Worm (Caenorhabditis elegans): ENCODE data around the gene T19C3.7.

Gene T19C3.7

DNA sequence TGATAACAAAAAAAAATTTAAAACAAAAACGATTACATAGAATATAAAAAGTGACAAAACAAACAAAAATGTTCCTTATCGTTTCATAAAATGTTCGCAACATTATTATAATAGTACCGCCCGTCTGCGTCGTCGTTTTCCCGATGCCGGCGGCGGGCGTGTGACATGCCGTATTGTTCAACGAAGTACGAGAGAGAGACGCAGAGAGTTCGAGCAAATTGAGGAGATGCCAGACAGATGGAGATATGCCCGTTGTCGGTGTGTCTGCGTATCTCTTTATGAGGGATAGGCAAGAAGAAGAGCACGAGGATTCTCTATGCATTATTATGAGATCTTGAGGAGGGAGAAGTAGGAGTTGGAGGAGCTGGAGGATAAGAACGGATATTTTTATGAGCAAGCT is 12.2 kb downstream of the T19C3.7 start (continued):
- TF ChIP-seq nhr-67 (tag; optimal IDR thresholded peaks at IDR 0.05) (no peak), ZK546.5 (tag; optimal IDR thresholded peaks at IDR 0.05) (no peak), nhr-25 (tag; optimal IDR thresholded peaks at IDR 0.05) (peak; percentile 88), nhr-76 (tag; optimal IDR thresholded peaks at IDR 0.05) (no peak), lin-39 (tag; optimal IDR thresholded peaks at IDR 0.05) (peak; percentile 91), ama-1 (optimal IDR thresholded peaks at IDR 0.05) (no peak), ztf-11 (tag; optimal IDR thresholded peaks at IDR 0.05) (no peak)

DNA sequence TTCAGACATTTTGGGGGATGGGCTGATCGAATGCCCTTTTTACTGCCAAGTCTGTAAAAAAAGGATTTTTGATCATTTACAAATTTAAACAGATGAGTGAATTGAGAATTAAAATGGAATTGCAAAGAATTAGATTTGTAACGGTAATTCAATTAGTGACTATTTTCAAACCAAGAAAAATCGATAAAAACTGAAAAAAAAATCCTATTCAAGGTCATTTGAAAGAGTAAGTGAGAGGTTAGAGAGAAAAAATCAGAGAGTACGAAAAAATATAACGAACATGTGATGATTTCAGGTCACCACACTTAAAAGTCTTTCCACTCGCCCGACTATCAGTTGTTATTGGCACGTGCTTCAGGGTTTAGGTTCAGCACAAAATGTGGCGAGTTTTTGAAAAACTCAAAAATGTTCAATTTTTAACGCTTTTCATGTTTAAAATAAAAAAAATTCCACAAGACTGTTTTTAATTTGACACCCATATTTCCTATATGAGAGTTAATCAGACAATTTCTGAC is 15.7 kb downstream of the T19C3.7 start, which contains the start of gene T19C3.4:
Gene T19C3.4, minus strand, starts transcription at position 51 of the 515 bp plus-strand sequence.
- TF ChIP-seq elt-2 (tag; optimal IDR thresholded peaks at IDR 0.05) (peak; percentile 53), pqm-1 (tag; optimal IDR thresholded peaks at IDR 0.05) (peak; percentile 41), pha-4 (tag; optimal IDR thresholded peaks at IDR 0.05) (peak; percentile 23), unc-39 (tag; optimal IDR thresholded peaks at IDR 0.05) (no peak), lin-39 (tag; optimal IDR thresholded peaks at IDR 0.05) (no peak), ama-1 (optimal IDR thresholded peaks at IDR 0.05) (no peak)

DNA sequence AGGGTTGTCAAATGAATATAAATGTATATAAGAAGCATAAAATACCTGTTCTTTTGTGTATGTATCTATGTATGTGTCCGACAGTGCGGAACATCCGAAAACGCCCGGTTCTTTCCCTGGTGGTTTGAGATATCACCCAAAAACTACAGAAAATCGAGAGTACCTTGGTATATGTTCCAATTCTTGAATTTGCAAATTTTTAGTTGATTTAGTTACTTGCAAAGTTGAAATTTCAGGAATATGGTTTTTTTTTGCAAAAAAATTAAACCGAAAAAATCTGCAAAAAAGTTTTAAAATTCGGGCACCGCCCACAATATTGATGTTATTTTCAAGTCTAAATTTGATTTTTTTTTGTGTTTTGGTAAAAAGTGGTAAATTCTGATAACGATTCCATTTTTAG is 18.5 kb downstream of the T19C3.7 start, which contains the start of gene T19C3.2:
Gene T19C3.2, minus strand, starts transcription at position 101 of the 400 bp plus-strand sequence.
- TF ChIP-seq fos-1 (tag; optimal IDR thresholded peaks at IDR 0.05): no peak
- no peak for TF ChIP-seq daf-12 (tag; optimal IDR thresholded peaks at IDR 0.05)
- TF ChIP-seq elt-2 (tag; optimal IDR thresholded peaks at IDR 0.05): no peak
- TF ChIP-seq nfya-1 (tag; optimal IDR thresholded peaks at IDR 0.05; ENCODE audit: insufficient read depth): no peak
- no peak for TF ChIP-seq ceh-28 (tag; optimal IDR thresholded peaks at IDR 0.05)
- TF ChIP-seq fkh-10 (GFP tag; optimal IDR thresholded peaks at IDR 0.05): no peak
- no peak for TF ChIP-seq unc-62 (GFP tag; optimal IDR thresholded peaks at IDR 0.05)
- no peak for TF ChIP-seq ceh-82 (tag; optimal IDR thresholded peaks at IDR 0.05)
- no peak for TF ChIP-seq aly-2 (tag; optimal IDR thresholded peaks at IDR 0.05)

DNA sequence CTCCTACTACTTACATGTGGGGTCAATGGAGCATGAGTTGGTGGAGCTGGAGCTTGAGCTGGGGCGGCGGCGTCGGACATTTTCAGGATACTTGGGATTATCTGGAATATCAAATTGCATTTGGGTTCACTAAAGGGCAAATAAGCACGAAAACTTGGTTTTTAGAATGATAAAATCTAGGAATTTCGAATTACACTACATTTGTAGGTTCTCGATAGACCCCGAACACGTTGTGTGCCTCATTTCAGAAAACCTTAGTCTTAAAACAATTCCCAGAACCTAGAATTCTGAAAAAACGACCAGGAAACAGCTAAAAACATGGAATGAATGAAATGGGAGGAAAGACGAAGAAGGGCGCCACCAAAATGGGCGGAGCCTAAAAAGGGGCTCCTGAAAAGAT is 21.5 kb downstream of the T19C3.7 start, which contains the start of gene T19C3.3:
Gene T19C3.3, minus strand, starts transcription at position 101 of the 400 bp plus-strand sequence.
- TF ChIP-seq daf-12 (tag; optimal IDR thresholded peaks at IDR 0.05): no peak
- no peak for TF ChIP-seq nhr-25 (tag; optimal IDR thresholded peaks at IDR 0.05)
- TF ChIP-seq lin-15B (tag; optimal IDR thresholded peaks at IDR 0.05): no peak
- no peak for TF ChIP-seq sea-2 (GFP tag; optimal IDR thresholded peaks at IDR 0.05)
- no peak for TF ChIP-seq fkh-2 (tag; optimal IDR thresholded peaks at IDR 0.05)

DNA sequence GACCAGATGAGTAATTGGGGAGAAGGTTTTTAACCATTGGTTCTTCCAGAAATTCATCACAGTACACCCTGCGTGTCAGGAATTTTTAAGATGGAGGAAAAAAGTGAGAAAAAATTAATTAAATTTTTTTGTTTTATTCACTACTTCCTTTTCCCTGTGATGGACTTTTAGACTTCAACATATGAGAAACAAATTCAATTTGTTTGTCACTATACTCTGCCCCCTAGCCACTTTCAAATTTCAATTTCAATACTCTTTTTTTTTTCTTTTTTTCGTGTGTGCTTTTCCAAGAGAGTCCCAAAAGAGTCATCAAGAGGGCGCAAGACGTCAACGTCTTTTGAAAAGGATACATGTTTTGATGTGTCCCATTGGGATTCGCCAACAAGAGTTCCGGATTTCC is 23.2 kb downstream of the T19C3.7 start:
- TF ChIP-seq nhr-76 (tag; optimal IDR thresholded peaks at IDR 0.05): no peak
- no peak for TF ChIP-seq egl-5 (tag; optimal IDR thresholded peaks at IDR 0.05)
- no peak for TF ChIP-seq nhr-25 (tag; optimal IDR thresholded peaks at IDR 0.05)
- TF ChIP-seq elt-3 (tag; optimal IDR thresholded peaks at IDR 0.05): no peak
- TF ChIP-seq ztf-4 (tag; optimal IDR thresholded peaks at IDR 0.05): no peak
- no peak for TF ChIP-seq mdl-1 (tag; optimal IDR thresholded peaks at IDR 0.05)
- TF ChIP-seq lin-15B (tag; optimal IDR thresholded peaks at IDR 0.05): no peak
- TF ChIP-seq hmg-11 (tag; optimal IDR thresholded peaks at IDR 0.05): no peak
- no peak for TF ChIP-seq nhr-43 (tag; optimal IDR thresholded peaks at IDR 0.05; ENCODE audit: poor library complexity, severe bottlenecking)
- TF ChIP-seq daf-12 (tag; optimal IDR thresholded peaks at IDR 0.05): no peak
- TF ChIP-seq fkh-2 (tag; optimal IDR thresholded peaks at IDR 0.05): no peak
- TF ChIP-seq aly-2 (tag; optimal IDR thresholded peaks at IDR 0.05): no peak
- TF ChIP-seq ceh-9 (tag; optimal IDR thresholded peaks at IDR 0.05): no peak

DNA sequence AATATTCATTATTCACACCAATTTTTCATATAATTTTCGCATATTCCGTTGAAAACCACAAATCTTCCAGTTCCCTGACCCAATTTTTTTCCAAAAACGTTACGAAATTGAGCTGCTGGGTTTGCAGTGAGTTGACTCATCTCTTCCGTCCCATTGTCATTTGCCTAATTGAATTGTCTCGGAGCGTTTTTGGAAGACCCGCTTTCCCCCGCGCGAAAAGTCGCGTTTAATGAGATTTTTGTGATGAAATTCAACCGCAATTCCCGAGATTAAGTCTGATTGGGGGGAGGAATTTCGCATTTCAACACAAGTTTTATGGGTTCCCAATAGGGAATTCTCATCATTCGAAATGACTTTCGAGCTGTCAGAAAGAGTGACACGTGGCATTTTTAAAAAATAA is 24.1 kb downstream of the T19C3.7 start:
- TF ChIP-seq zag-1 (tag; optimal IDR thresholded peaks at IDR 0.05) (no peak), elt-3 (tag; optimal IDR thresholded peaks at IDR 0.05) (no peak), hmg-11 (tag; optimal IDR thresholded peaks at IDR 0.05) (no peak), R02D3.7 (tag; optimal IDR thresholded peaks at IDR 0.05) (no peak), ZK546.5 (tag; optimal IDR thresholded peaks at IDR 0.05) (no peak), fos-1 (tag; optimal IDR thresholded peaks at IDR 0.05) (no peak), elt-2 (tag; optimal IDR thresholded peaks at IDR 0.05) (no peak), mdl-1 (tag; optimal IDR thresholded peaks at IDR 0.05) (no peak), sea-2 (GFP tag; optimal IDR thresholded peaks at IDR 0.05) (no peak), ceh-16 (tag; optimal IDR thresholded peaks at IDR 0.05) (no peak), nhr-28 (tag; optimal IDR thresholded peaks at IDR 0.05) (no peak)
